Fruit fly (Drosophila melanogaster): ENCODE measurements around the gene glec.

glec gene

DNA sequence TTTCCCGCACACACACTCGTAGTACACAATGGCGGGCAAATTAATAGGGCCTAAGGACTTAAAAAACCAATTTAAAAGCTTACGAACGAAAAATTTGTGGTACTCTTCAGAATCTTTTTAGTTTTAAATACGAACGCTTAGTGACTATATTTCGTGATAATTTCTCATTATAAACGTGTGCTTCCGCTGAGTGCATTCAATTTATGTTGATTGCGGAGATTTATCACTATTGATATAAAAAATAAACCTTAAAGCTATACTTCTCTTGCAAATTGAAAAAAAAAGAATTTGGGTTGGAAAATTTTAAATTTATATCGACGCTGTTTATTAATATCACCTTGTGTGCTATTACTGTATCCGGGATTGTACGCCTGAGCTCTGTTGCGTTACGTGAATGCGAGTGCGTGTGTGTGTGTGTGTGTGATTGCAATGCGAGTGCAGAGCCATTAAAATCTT, 7.1 kb downstream of the glec start (continued):
- no peak for TF ChIP-seq tup (GFP tag; optimal IDR thresholded peaks at IDR 0.05)
- TF ChIP-seq CG7963 (GFP tag; IDR thresholded peaks at IDR 0.05; ENCODE audit: partially characterized antibody): no peak
- peak; percentile 51 for TF ChIP-seq CG11723 (GFP tag; optimal IDR thresholded peaks at IDR 0.05)
- 0 out of 2 replicates have a peak, but pooled peaks have one; percentile 37 for TF ChIP-seq H2.0 (GFP tag; IDR thresholded peaks at IDR 0.05)
- TF ChIP-seq her (GFP tag; optimal IDR thresholded peaks at IDR 0.05): peak; percentile 28
- TF ChIP-seq Dip3 (GFP tag; optimal IDR thresholded peaks at IDR 0.05): peak; percentile 32
- peak; percentile 9 for TF ChIP-seq CG8290 (GFP tag; optimal IDR thresholded peaks at IDR 0.05)
- TF ChIP-seq CG8290 (tag; optimal IDR thresholded peaks at IDR 0.05): peak in 1 of 2 experiments; percentile 20
- TF ChIP-seq wor (GFP tag; IDR thresholded peaks at IDR 0.05): no peak
- peak; percentile 11 for TF ChIP-seq CG18011 (GFP tag; optimal IDR thresholded peaks at IDR 0.05)
- peak; percentile 35 for TF ChIP-seq CG1647 (GFP tag; optimal IDR thresholded peaks at IDR 0.05)
- TF ChIP-seq schlank (tag; optimal IDR thresholded peaks at IDR 0.05): no peak
- TF ChIP-seq CTCF (GFP tag; optimal IDR thresholded peaks at IDR 0.05): peak; percentile 37
- peak; percentile 46 for TF ChIP-seq yki (optimal IDR thresholded peaks at IDR 0.05)
- TF ChIP-seq Hr78 (GFP tag; optimal IDR thresholded peaks at IDR 0.05): peak in 1 of 2 experiments; percentile 49
- TF ChIP-seq CHES-1-like (GFP tag; optimal IDR thresholded peaks at IDR 0.05): peak; percentile 44
- peak; percentile 36 for TF ChIP-seq Hmx (GFP tag; optimal IDR thresholded peaks at IDR 0.05)
- TF ChIP-seq ewg (GFP tag; optimal IDR thresholded peaks at IDR 0.05): peak; percentile 42
- peak; percentile 52 for TF ChIP-seq crc (GFP tag; optimal IDR thresholded peaks at IDR 0.05)
- peak in 1 of 2 experiments; percentile 23 for TF ChIP-seq crp (GFP tag; optimal IDR thresholded peaks at IDR 0.05)
- no peak for TF ChIP-seq CG11456 (GFP tag; IDR thresholded peaks at IDR 0.05)
- TF ChIP-seq CG10462 (GFP tag; optimal IDR thresholded peaks at IDR 0.05): peak; percentile 8
- no peak for TF ChIP-seq cad (GFP tag; optimal IDR thresholded peaks at IDR 0.05)
- TF ChIP-seq exex (tag; optimal IDR thresholded peaks at IDR 0.05): no peak
- TF ChIP-seq CG4360 (GFP tag; IDR thresholded peaks at IDR 0.05): 0 out of 2 replicates have a peak, but pooled peaks have one; percentile 19
- TF ChIP-seq CG9437 (GFP tag; optimal IDR thresholded peaks at IDR 0.05): peak; percentile 79
- TF ChIP-seq CG17385 (GFP tag; optimal IDR thresholded peaks at IDR 0.05): peak; percentile 65
- peak; percentile 67 for TF ChIP-seq gcm (GFP tag; optimal IDR thresholded peaks at IDR 0.05)
- TF ChIP-seq gsb-n (tag; optimal IDR thresholded peaks at IDR 0.05): peak; percentile 56
- TF ChIP-seq CG17328 (GFP tag; IDR thresholded peaks at IDR 0.05): peak; percentile 32; the same call in 1 of the 2 replicates
- TF ChIP-seq Aef1 (GFP tag; IDR thresholded peaks at IDR 0.05): no peak
- TF ChIP-seq Optix (GFP tag; IDR thresholded peaks at IDR 0.05): no peak
- TF ChIP-seq CG12391 (tag; optimal IDR thresholded peaks at IDR 0.05): peak; percentile 73
- TF ChIP-seq lola (GFP tag; optimal IDR thresholded peaks at IDR 0.05): peak in 1 of 3 experiments; percentile 85
- TF ChIP-seq Hr51 (GFP tag; optimal IDR thresholded peaks at IDR 0.05): peak; percentile 13 to 81
- TF ChIP-seq CG16863 (GFP tag; optimal IDR thresholded peaks at IDR 0.05): peak; percentile 67
- no peak for TF ChIP-seq tna (GFP tag; IDR thresholded peaks at IDR 0.05; ENCODE audit: partially characterized antibody)
- TF ChIP-seq CG2120 (GFP tag; optimal IDR thresholded peaks at IDR 0.05): peak; percentile 44
- peak; percentile 89 for TF ChIP-seq lbe (GFP tag; optimal IDR thresholded peaks at IDR 0.05)
- TF ChIP-seq odd (GFP tag; optimal IDR thresholded peaks at IDR 0.05): peak; percentile 51
- TF ChIP-seq Nf-YC (tag; optimal IDR thresholded peaks at IDR 0.05): peak; percentile 43
- TF ChIP-seq CG11085 (GFP tag; IDR thresholded peaks at IDR 0.05): no peak
- TF ChIP-seq CG17359 (tag; optimal IDR thresholded peaks at IDR 0.05): peak; percentile 67
- TF ChIP-seq Abd-B (GFP tag; optimal IDR thresholded peaks at IDR 0.05): peak; percentile 35
- peak; percentile 72 for TF ChIP-seq lab (GFP tag; optimal IDR thresholded peaks at IDR 0.05)
- TF ChIP-seq rib (GFP tag; IDR thresholded peaks at IDR 0.05): no peak
- TF ChIP-seq toy (GFP tag; IDR thresholded peaks at IDR 0.05): no peak
- peak; percentile 50 for TF ChIP-seq Vsx1 (GFP tag; optimal IDR thresholded peaks at IDR 0.05)
- TF ChIP-seq CG10431 (GFP tag; optimal IDR thresholded peaks at IDR 0.05): peak; percentile 0
- TF ChIP-seq trem (tag; optimal IDR thresholded peaks at IDR 0.05): peak; percentile 74
- TF ChIP-seq CG10543 (GFP tag; optimal IDR thresholded peaks at IDR 0.05): no peak
